Comparison of ENCODE assay signal across 5 fruit fly cellular contexts in genomic region chr3R:21649823-21650499, dm6.
TF ChIP-seq lines count a peak whose summit lies in the region.

No protein-coding gene starts in this region.

- no peak for TF ChIP-seq CTCF in whole organism, embryonic (GFP tag; optimal IDR thresholded peaks at IDR 0.05; lab: Kevin White, UChicago)

TF ChIP-seq in whole organism, adult, 20 proteins besides CTCF, POLR2A, EP300 and RAD21:
- TF ChIP-seq tj (GFP tag; optimal IDR thresholded peaks at IDR 0.05; lab: Kevin White, UChicago) (peak; percentile 6), CG1620 (GFP tag; optimal IDR thresholded peaks at IDR 0.05; lab: Kevin White, UChicago) (no peak)

TF ChIP-seq in whole organism, embryonic, 481 proteins besides CTCF, POLR2A, EP300 and RAD21:
- peak in 1 of 2 experiments; percentile 61 for TF ChIP-seq bsh (GFP tag; optimal IDR thresholded peaks at IDR 0.05; lab: Kevin White, UChicago)
- TF ChIP-seq lov (optimal IDR thresholded peaks at IDR 0.05; lab: Kevin White, UChicago), result no peak
- 0 out of 3 replicates have a peak, but pooled peaks have one; percentile 23 for TF ChIP-seq lov (GFP tag; IDR thresholded peaks at IDR 0.05; lab: Robert Waterston, UW)
- no peak for TF ChIP-seq CG13775 (GFP tag; optimal IDR thresholded peaks at IDR 0.05; lab: Kevin White, UChicago)
- TF ChIP-seq crol (GFP tag; IDR thresholded peaks at IDR 0.05; lab: Robert Waterston, UW), result peak; percentile 59
- no peak for TF ChIP-seq CG7357 (GFP tag; IDR thresholded peaks at IDR 0.05; lab: Robert Waterston, UW)
- peak; percentile 5 for TF ChIP-seq nom (GFP tag; optimal IDR thresholded peaks at IDR 0.05; lab: Kevin White, UChicago)
- TF ChIP-seq Drgx (GFP tag; IDR thresholded peaks at IDR 0.05; lab: Robert Waterston, UW), result peak; percentile 58
- no peak for TF ChIP-seq dm (GFP tag; optimal IDR thresholded peaks at IDR 0.05; lab: Kevin White, UChicago)
- 0 out of 3 replicates have a peak, but pooled peaks have one; percentile 8 for TF ChIP-seq row (GFP tag; IDR thresholded peaks at IDR 0.05; lab: Robert Waterston, UW)
- no peak for TF ChIP-seq emc (GFP tag; optimal IDR thresholded peaks at IDR 0.05; lab: Kevin White, UChicago)
- no peak for TF ChIP-seq pan (optimal IDR thresholded peaks at IDR 0.05; lab: Kevin White, UChicago)
- TF ChIP-seq pan (GFP tag; optimal IDR thresholded peaks at IDR 0.05 in 1 of 2, IDR thresholded peaks at IDR 0.05 in 1 of 2), result peak in 1 of 2 experiments; percentile 25
- no peak for TF ChIP-seq CG9797 (GFP tag; optimal IDR thresholded peaks at IDR 0.05; lab: Kevin White, UChicago)
TF ChIP-seq in whole organism, embryonic: peak in this region for 7.

TF ChIP-seq in whole organism, prepupa, 60 proteins besides CTCF, POLR2A, EP300 and RAD21 (continues in another document):
- TF ChIP-seq esn (GFP tag; optimal IDR thresholded peaks at IDR 0.05; lab: Kevin White, UChicago), result peak; percentile 82
- TF ChIP-seq CG3919 (GFP tag; optimal IDR thresholded peaks at IDR 0.05; lab: Kevin White, UChicago), result peak; percentile 75
- peak; percentile 80 for TF ChIP-seq Eip75B (GFP tag; optimal IDR thresholded peaks at IDR 0.05; lab: Kevin White, UChicago)
- TF ChIP-seq CG11762 (GFP tag; optimal IDR thresholded peaks at IDR 0.05; lab: Kevin White, UChicago; ENCODE audit: insufficient read depth), result peak; percentile 75
- TF ChIP-seq CG8119 (GFP tag; IDR thresholded peaks at IDR 0.05; lab: Robert Waterston, UW), result peak; percentile 80
- peak; percentile 87 for TF ChIP-seq CG6808 (GFP tag; optimal IDR thresholded peaks at IDR 0.05; lab: Kevin White, UChicago)
- peak; percentile 76 for TF ChIP-seq CG32006 (GFP tag; optimal IDR thresholded peaks at IDR 0.05; lab: Kevin White, UChicago)
- peak; percentile 79 for TF ChIP-seq achi (GFP tag; optimal IDR thresholded peaks at IDR 0.05; lab: Kevin White, UChicago)
- peak; percentile 42 for TF ChIP-seq Sox15 (GFP tag; optimal IDR thresholded peaks at IDR 0.05; lab: Kevin White, UChicago)
- peak; percentile 79 for TF ChIP-seq CG16779 (tag; optimal IDR thresholded peaks at IDR 0.05; lab: Kevin White, UChicago)
- TF ChIP-seq dac (GFP tag; optimal IDR thresholded peaks at IDR 0.05; lab: Kevin White, UChicago), result no peak
- TF ChIP-seq Met (GFP tag; optimal IDR thresholded peaks at IDR 0.05; lab: Kevin White, UChicago), result peak; percentile 79
- TF ChIP-seq net (GFP tag; optimal IDR thresholded peaks at IDR 0.05; lab: Kevin White, UChicago), result peak; percentile 67
- TF ChIP-seq vri (GFP tag; optimal IDR thresholded peaks at IDR 0.05; lab: Kevin White, UChicago), result peak; percentile 29
- peak; percentile 71 for TF ChIP-seq CG1621 (tag; optimal IDR thresholded peaks at IDR 0.05; lab: Kevin White, UChicago)
- TF ChIP-seq CG6792 (GFP tag; optimal IDR thresholded peaks at IDR 0.05; lab: Kevin White, UChicago), result peak; percentile 74
- TF ChIP-seq CG34406 (GFP tag; optimal IDR thresholded peaks at IDR 0.05; lab: Kevin White, UChicago), result peak; percentile 81
- TF ChIP-seq fd59A (GFP tag; optimal IDR thresholded peaks at IDR 0.05; lab: Kevin White, UChicago), result peak; percentile 89
- peak; percentile 83 for TF ChIP-seq OdsH (GFP tag; optimal IDR thresholded peaks at IDR 0.05; lab: Kevin White, UChicago)
- peak; percentile 87 for TF ChIP-seq CG10631 (GFP tag; optimal IDR thresholded peaks at IDR 0.05; lab: Kevin White, UChicago)
- TF ChIP-seq CG9139 (GFP tag; optimal IDR thresholded peaks at IDR 0.05; lab: Kevin White, UChicago), result peak; percentile 62
- peak; percentile 37 for TF ChIP-seq Blimp-1 (GFP tag; optimal IDR thresholded peaks at IDR 0.05; lab: Kevin White, UChicago)
- peak; percentile 88 for TF ChIP-seq acj6 (GFP tag; optimal IDR thresholded peaks at IDR 0.05; lab: Kevin White, UChicago)
- TF ChIP-seq CG15336 (GFP tag; IDR thresholded peaks at IDR 0.05; lab: Robert Waterston, UW), result peak; percentile 84
- TF ChIP-seq fd85E (GFP tag; optimal IDR thresholded peaks at IDR 0.05; lab: Kevin White, UChicago), result no peak

TF ChIP-seq in whole organism, pupa, 21 proteins besides CTCF, POLR2A, EP300 and RAD21:
- TF ChIP-seq CG34367 (tag; optimal IDR thresholded peaks at IDR 0.05; lab: Kevin White, UChicago) (peak; percentile 91), D1 (tag; optimal IDR thresholded peaks at IDR 0.05; lab: Kevin White, UChicago) (peak; percentile 96), fd96Ca (GFP tag; IDR thresholded peaks at IDR 0.05; lab: Robert Waterston, UW) (no peak), CG8159 (tag; optimal IDR thresholded peaks at IDR 0.05; lab: Kevin White, UChicago) (peak; percentile 95), EcR (GFP tag; optimal IDR thresholded peaks at IDR 0.05; lab: Kevin White, UChicago) (peak; percentile 15), Pif1A (GFP tag; optimal IDR thresholded peaks at IDR 0.05; lab: Kevin White, UChicago) (peak; percentile 46), CG12605 (GFP tag; IDR thresholded peaks at IDR 0.05; lab: Robert Waterston, UW) (peak; percentile 73), CG10348 (GFP tag; IDR thresholded peaks at IDR 0.05; lab: Robert Waterston, UW) (no peak), CG14655 (GFP tag; optimal IDR thresholded peaks at IDR 0.05; lab: Kevin White, UChicago) (peak; percentile 83), Snoo (tag; optimal IDR thresholded peaks at IDR 0.05; lab: Kevin White, UChicago) (peak; percentile 70), Ets98B (GFP tag; IDR thresholded peaks at IDR 0.05; lab: Robert Waterston, UW) (peak; percentile 28; the same call in 1 of the 2 replicates), CG15710 (tag; optimal IDR thresholded peaks at IDR 0.05; lab: Kevin White, UChicago) (peak; percentile 92), CG13204 (GFP tag; optimal IDR thresholded peaks at IDR 0.05; lab: Kevin White, UChicago) (no peak), CG32121 (GFP tag; IDR thresholded peaks at IDR 0.05; lab: Robert Waterston, UW) (0 out of 2 replicates have a peak, but pooled peaks have one; percentile 25), gl (tag; optimal IDR thresholded peaks at IDR 0.05; lab: Kevin White, UChicago) (peak; percentile 48), CG4496 (GFP tag; IDR thresholded peaks at IDR 0.05; lab: Robert Waterston, UW) (peak; percentile 66; the same call in 2 of the 3 replicates), CG8301 (tag; optimal IDR thresholded peaks at IDR 0.05; lab: Kevin White, UChicago) (peak; percentile 64), Pif1B (GFP tag; optimal IDR thresholded peaks at IDR 0.05; lab: Kevin White, UChicago) (peak; percentile 69), CG9948 (tag; optimal IDR thresholded peaks at IDR 0.05; lab: Kevin White, UChicago) (peak; percentile 95), rn (GFP tag; IDR thresholded peaks at IDR 0.05; lab: Robert Waterston, UW) (0 out of 2 replicates have a peak, but pooled peaks have one; percentile 2), CG17806 (tag; optimal IDR thresholded peaks at IDR 0.05; lab: Kevin White, UChicago) (peak; percentile 90)

TF ChIP-seq in whole organism, wandering third instar larva, 38 proteins besides CTCF, POLR2A, EP300 and RAD21 (continues in another document):
- TF ChIP-seq psq (GFP tag; optimal IDR thresholded peaks at IDR 0.05; lab: Kevin White, UChicago) (peak; percentile 34), Myc (optimal IDR thresholded peaks at IDR 0.05; lab: Kevin White, UChicago) (no peak), brk (GFP tag; optimal IDR thresholded peaks at IDR 0.05; lab: Kevin White, UChicago) (no peak), dmrt93B (GFP tag; optimal IDR thresholded peaks at IDR 0.05; lab: Kevin White, UChicago) (peak; percentile 66), Sp1 (GFP tag; optimal IDR thresholded peaks at IDR 0.05; lab: Kevin White, UChicago) (peak; percentile 71), jim (GFP tag; optimal IDR thresholded peaks at IDR 0.05; lab: Kevin White, UChicago) (peak; percentile 18), woc (GFP tag; optimal IDR thresholded peaks at IDR 0.05; lab: Kevin White, UChicago) (peak; percentile 40), foxo (GFP tag; optimal IDR thresholded peaks at IDR 0.05; lab: Kevin White, UChicago) (peak in 1 of 2 experiments; percentile 71), pan (optimal IDR thresholded peaks at IDR 0.05; lab: Kevin White, UChicago) (no peak), sage (GFP tag; optimal IDR thresholded peaks at IDR 0.05; lab: Kevin White, UChicago) (peak; percentile 18), HLH106 (tag; optimal IDR thresholded peaks at IDR 0.05; lab: Kevin White, UChicago) (peak; percentile 72), lola (GFP tag; optimal IDR thresholded peaks at IDR 0.05; lab: Kevin White, UChicago) (no peak), Vsx2 (GFP tag; optimal IDR thresholded peaks at IDR 0.05; lab: Kevin White, UChicago; ENCODE audit: partially characterized antibody) (peak; percentile 18), tai (GFP tag; optimal IDR thresholded peaks at IDR 0.05; lab: Kevin White, UChicago) (no peak), Mio (GFP tag; optimal IDR thresholded peaks at IDR 0.05; lab: Kevin White, UChicago) (no peak), Hr83 (GFP tag; optimal IDR thresholded peaks at IDR 0.05; lab: Kevin White, UChicago; ENCODE audit: poor library complexity, severe bottlenecking) (peak; percentile 57), CrebA (GFP tag; optimal IDR thresholded peaks at IDR 0.05; lab: Kevin White, UChicago; ENCODE audit: borderline replicate concordance) (peak; percentile 15), br (GFP tag; optimal IDR thresholded peaks at IDR 0.05; lab: Kevin White, UChicago) (no peak), fru (GFP tag; optimal IDR thresholded peaks at IDR 0.05; lab: Kevin White, UChicago) (peak; percentile 64), Abd-B (GFP tag; optimal IDR thresholded peaks at IDR 0.05; lab: Kevin White, UChicago) (no peak), Hnf4 (GFP tag; optimal IDR thresholded peaks at IDR 0.05; lab: Kevin White, UChicago) (no peak), Rel (GFP tag; optimal IDR thresholded peaks at IDR 0.05; lab: Kevin White, UChicago) (no peak), Rel (tag; optimal IDR thresholded peaks at IDR 0.05; lab: Kevin White, UChicago) (peak; percentile 53), OdsH (GFP tag; optimal IDR thresholded peaks at IDR 0.05; lab: Kevin White, UChicago) (peak; percentile 74), usp (GFP tag; optimal IDR thresholded peaks at IDR 0.05; lab: Kevin White, UChicago) (no peak), ey (GFP tag; optimal IDR thresholded peaks at IDR 0.05; lab: Kevin White, UChicago) (peak; percentile 49), N (GFP tag; optimal IDR thresholded peaks at IDR 0.05; lab: Kevin White, UChicago) (no peak), dsf (GFP tag; optimal IDR thresholded peaks at IDR 0.05; lab: Kevin White, UChicago; ENCODE audit: borderline replicate concordance) (no peak), GATAd (GFP tag; optimal IDR thresholded peaks at IDR 0.05; lab: Kevin White, UChicago) (peak; percentile 28), CG9705 (GFP tag; optimal IDR thresholded peaks at IDR 0.05; lab: Kevin White, UChicago) (peak; percentile 23), CG32264 (GFP tag; optimal IDR thresholded peaks at IDR 0.05; lab: Kevin White, UChicago) (no peak), h (GFP tag; optimal IDR thresholded peaks at IDR 0.05; lab: Kevin White, UChicago) (peak; percentile 61), rgr (GFP tag; optimal IDR thresholded peaks at IDR 0.05; lab: Kevin White, UChicago) (peak; percentile 53)
